Worm (Caenorhabditis elegans) whole organism, L4/young adult: Measurements from ENCODE around the gene H12D21.10.

Source experiments
- W03F9.2 ChIP-seq: fragments of 150-350 bp; optimal IDR thresholded peaks from 2 replicates; lab custom pipeline; 2014; ENCODE audit warnings: missing biosample characterization, missing genetic modification characterization
- him-1 ChIP-seq: sonication (generic microtip); optimal IDR thresholded peaks from 2 replicates; lab custom pipeline; 2016; ENCODE audit warnings: missing genotype, missing genetic modification reagents, missing genetic modification characterization, missing compliant biosample characterization

- no peak for TF ChIP-seq W03F9.2 (tag; lab: Kevin White, UChicago)
- no peak for TF ChIP-seq him-1 (tag; lab: Kevin White, UChicago)
These were observed 22.3 kb upstream of the H12D21.10 start for ce11 chrV:14877242-14877819.
